Worm (Caenorhabditis elegans) whole organism, L4/young adult: ENCODE results near the gene mtm-6.

Experiments used
- W03F9.2 ChIP-seq: fragments of 150-350 bp; optimal IDR thresholded peaks from 2 replicates; lab custom pipeline; 2014; ENCODE audit warnings: missing biosample characterization, missing genetic modification characterization
- him-1 ChIP-seq: sonication (generic microtip); optimal IDR thresholded peaks from 2 replicates; lab custom pipeline; 2016; ENCODE audit warnings: missing genotype, missing genetic modification reagents, missing genetic modification characterization, missing compliant biosample characterization

- TF ChIP-seq W03F9.2 (tag; lab: Kevin White, UChicago) (no peak), him-1 (tag; lab: Kevin White, UChicago) (no peak)
Measured at ce11 chrIII:13324739-13325138, 22.1 kb upstream of the mtm-6 start, which contains the start of gene F53A2.1.
